Worm (Caenorhabditis elegans): ENCODE results near the gene C32D5.14.

- TF ChIP-seq unc-39 (tag; optimal IDR thresholded peaks at IDR 0.05), result no peak
- no peak for TF ChIP-seq nhr-237 (tag; optimal IDR thresholded peaks at IDR 0.05)
Measured at ce11 chrII:6286865-6287264, 48.4 kb upstream of the C32D5.14 start, which contains the start of gene F13H8.6.
